Worm (Caenorhabditis elegans): ENCODE data around the gene ZK792.4.
A peak's percentile ranks its signal among the peaks of the same experiment; 100 is the strongest.

ZK792.4 gene

DNA sequence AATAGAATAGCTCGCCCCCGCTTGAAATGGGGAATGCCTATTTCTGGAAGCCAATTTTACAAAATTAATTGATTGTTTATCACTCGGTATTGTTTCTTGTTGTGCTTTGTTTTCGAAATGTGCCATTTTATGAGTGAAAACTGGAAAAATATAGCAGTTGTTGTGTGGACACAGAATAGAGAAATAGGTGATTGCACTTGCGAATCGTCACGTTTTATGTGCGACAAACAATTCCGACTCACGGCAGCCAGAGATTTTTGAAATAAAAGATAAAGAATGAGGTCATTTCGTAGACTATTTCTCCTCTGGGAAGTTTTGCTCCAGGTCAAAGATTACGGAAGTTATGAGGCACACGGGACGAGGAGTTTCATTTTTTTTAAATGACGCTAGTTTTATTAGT is 34.9 kb downstream of the ZK792.4 start:
- TF ChIP-seq F33H1.4 (GFP tag; IDR thresholded peaks at IDR 0.05) (no peak), attf-6 (GFP tag; IDR thresholded peaks at IDR 0.05) (no peak), lag-1 (GFP tag; IDR thresholded peaks at IDR 0.05) (no peak), F57C9.4 (tag; optimal IDR thresholded peaks at IDR 0.05) (no peak), snpc-1.1 (tag; optimal IDR thresholded peaks at IDR 0.05; ENCODE audit: insufficient read depth) (no peak), dpff-1 (tag; optimal IDR thresholded peaks at IDR 0.05) (no peak), mxl-1 (tag; optimal IDR thresholded peaks at IDR 0.05) (no peak)

DNA sequence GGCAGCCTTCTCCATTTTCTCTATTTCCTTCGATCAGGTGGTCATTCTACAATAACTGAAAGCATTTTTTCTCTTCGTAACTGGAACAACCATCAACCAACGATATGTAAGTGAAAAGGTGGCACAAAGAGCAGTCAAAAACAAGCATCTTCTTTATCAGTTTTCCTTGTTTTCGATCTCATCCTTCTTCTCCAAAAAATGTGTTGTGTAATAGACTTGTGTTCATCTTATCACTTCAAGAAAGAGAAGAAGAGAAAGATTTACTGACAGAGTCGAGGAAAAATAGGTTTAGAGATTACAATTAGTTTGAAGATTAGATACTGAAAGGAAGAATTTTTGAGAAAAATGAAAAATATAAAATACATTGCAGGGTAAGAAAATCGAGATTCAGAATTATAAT is 36.5 kb downstream of the ZK792.4 start:
- TF ChIP-seq unc-62 (GFP tag; optimal IDR thresholded peaks at IDR 0.05) (no peak), somi-1 (GFP tag; optimal IDR thresholded peaks at IDR 0.05) (no peak), snpc-4 (GFP tag; optimal IDR thresholded peaks at IDR 0.05) (no peak), snpc-4 (tag; optimal IDR thresholded peaks at IDR 0.05) (no peak), let-607 (tag; optimal IDR thresholded peaks at IDR 0.05) (no peak), ztf-28 (GFP tag; IDR thresholded peaks at IDR 0.05) (no peak), F57A8.1 (GFP tag; optimal IDR thresholded peaks at IDR 0.05) (no peak), egl-18 (GFP tag; IDR thresholded peaks at IDR 0.05) (no peak)

DNA sequence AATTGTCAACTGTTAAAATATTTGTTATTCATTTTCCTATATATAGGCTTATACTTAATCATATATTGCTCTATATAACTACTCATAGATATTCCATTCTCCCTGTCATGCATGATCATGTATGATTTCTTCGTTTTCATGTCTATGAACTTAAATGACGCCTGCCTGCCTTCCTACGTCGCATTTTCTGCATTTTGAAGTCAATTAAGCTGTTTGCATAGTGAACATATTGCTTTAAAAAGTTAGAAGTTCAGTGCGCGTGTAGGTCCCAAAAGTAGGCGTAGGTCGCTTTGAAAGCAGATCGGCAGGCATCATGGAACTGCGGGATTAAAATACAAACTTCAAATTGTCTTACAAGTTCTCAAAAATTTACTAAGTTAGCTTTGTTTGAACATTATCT is 37.1 kb downstream of the ZK792.4 start:
- TF ChIP-seq ztf-26 (tag; optimal IDR thresholded peaks at IDR 0.05), result no peak
- peak; percentile 13 for TF ChIP-seq F52B5.7 (tag; optimal IDR thresholded peaks at IDR 0.05)
- TF ChIP-seq cebp-1 (GFP tag; IDR thresholded peaks at IDR 0.05), result 0 out of 2 replicates have a peak, but pooled peaks have one; percentile 22
- peak; percentile 21 for TF ChIP-seq cebp-1 (tag; optimal IDR thresholded peaks at IDR 0.05)

DNA sequence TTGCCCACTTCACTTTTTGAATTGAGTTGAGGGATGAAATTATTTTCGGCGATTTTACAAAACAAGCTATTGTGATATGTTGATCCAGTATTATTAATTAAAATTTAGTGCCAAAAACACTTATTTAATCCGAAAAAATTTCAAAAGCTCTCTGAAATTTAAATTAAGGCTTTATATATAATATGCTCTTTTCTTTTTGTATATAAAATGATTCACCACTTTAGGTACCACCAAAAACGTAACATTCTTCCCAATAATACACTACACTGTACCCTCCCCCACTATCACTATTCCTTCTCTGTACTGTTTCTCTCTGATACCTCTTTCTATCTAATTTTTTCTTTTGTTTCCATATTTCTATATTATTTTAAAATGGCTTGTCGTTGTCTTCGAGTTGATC is 38.0 kb downstream of the ZK792.4 start, which contains the start of gene prx-2:
Gene prx-2 (plus strand): TSS at position 301 of the 400 bp plus-strand sequence.
- TF ChIP-seq snpc-3.4 (tag; optimal IDR thresholded peaks at IDR 0.05) (no peak), hmg-1.2 (GFP tag; IDR thresholded peaks at IDR 0.05) (no peak), ceh-58 (GFP tag; IDR thresholded peaks at IDR 0.05) (no peak), tlf-1 (GFP tag; optimal IDR thresholded peaks at IDR 0.05) (no peak), nfya-2 (GFP tag; IDR thresholded peaks at IDR 0.05) (no peak), xnd-1 (tag; optimal IDR thresholded peaks at IDR 0.05) (no peak), cebp-2 (GFP tag; IDR thresholded peaks at IDR 0.05) (no peak), lir-1 (GFP tag; conservative IDR thresholded peaks at IDR 0.05) (no peak), lsl-1 (GFP tag; optimal IDR thresholded peaks at IDR 0.05) (no peak), rcor-1 (GFP tag; IDR thresholded peaks at IDR 0.05) (no peak)

DNA sequence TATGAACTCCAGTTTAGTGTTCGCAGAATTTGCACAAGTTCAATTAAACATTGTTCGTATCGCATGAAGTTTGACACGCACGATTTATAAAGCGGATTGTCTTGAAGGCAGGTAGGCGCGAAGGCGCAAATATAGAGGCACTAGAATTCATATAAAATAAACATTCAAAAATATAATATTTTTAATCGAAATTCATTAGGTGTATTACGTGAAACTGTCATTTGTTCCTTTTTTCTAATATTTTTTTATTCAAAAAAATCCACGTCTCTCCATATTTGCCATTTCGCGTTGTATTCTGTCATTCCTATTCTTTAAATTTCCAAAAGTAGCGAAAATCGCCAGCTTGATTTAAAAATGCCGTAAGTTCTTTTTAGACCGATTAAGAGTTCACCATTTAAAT is 40.0 kb downstream of the ZK792.4 start, which contains the start of gene ZK809.1:
Gene ZK809.1 (plus strand): TSS at position 301 of the 400 bp plus-strand sequence.
- TF ChIP-seq snpc-4 (GFP tag; optimal IDR thresholded peaks at IDR 0.05) (no peak), snpc-4 (tag; optimal IDR thresholded peaks at IDR 0.05) (no peak), ceh-79 (tag; optimal IDR thresholded peaks at IDR 0.05) (no peak), lsy-27 (tag; optimal IDR thresholded peaks at IDR 0.05; ENCODE audit: borderline replicate concordance, insufficient read depth) (no peak)

DNA sequence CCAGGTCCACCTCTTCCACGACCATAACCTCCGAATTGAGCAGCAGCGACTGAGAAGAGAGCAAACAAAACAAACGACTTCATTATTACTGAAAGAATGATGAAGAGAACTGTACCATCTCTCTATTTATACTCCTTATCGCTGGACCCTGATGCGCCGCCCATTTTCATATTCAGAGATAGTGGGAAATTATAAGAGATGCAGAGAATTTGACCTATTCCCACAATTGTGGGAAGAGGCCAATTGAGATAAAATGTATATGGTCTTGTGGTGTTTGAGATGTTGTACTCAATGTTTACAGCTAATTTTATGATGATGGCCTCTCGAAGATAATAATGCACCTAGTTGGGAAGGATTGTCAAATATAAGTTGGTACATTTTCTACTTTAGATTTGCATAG is 40.9 kb downstream of the ZK792.4 start, which contains the start of gene ttr-50:
Gene ttr-50 (minus strand): TSS at position 101 of the 400 bp plus-strand sequence.
- no peak for TF ChIP-seq cebp-1 (GFP tag; IDR thresholded peaks at IDR 0.05)
- TF ChIP-seq cebp-1 (tag; optimal IDR thresholded peaks at IDR 0.05), result no peak
- TF ChIP-seq ekl-4 (GFP tag; IDR thresholded peaks at IDR 0.05), result no peak
- TF ChIP-seq nhr-179 (tag; optimal IDR thresholded peaks at IDR 0.05), result no peak
- TF ChIP-seq sea-2 (GFP tag; IDR thresholded peaks at IDR 0.05), result no peak
- TF ChIP-seq let-526 (GFP tag; IDR thresholded peaks at IDR 0.05), result no peak
- no peak for TF ChIP-seq lin-35 (GFP tag; optimal IDR thresholded peaks at IDR 0.05)
- no peak for TF ChIP-seq nhr-80 (tag; optimal IDR thresholded peaks at IDR 0.05)
- TF ChIP-seq aptf-2 (GFP tag; conservative IDR thresholded peaks at IDR 0.05), result 0 out of 2 replicates have a peak, but pooled peaks have one; percentile 19

All from whole organism, young adult.